Fruit fly (Drosophila melanogaster) whole organism, pupa: ENCODE results near the gene CG33985.

Experiments
- CG10348 ChIP-seq: fragments of 200-800 bp; sonication (Bioruptor generic); IDR thresholded peaks from 2 replicates; pipeline ENCODE4 v1.3.6; 2022; ENCODE audit warnings: missing biosample characterization, missing genetic modification characterization
- CG12605 ChIP-seq: fragments of 200-800 bp; sonication (Bioruptor generic); IDR thresholded peaks from 2 replicates; pipeline ENCODE4 v1.3.6; 2022; ENCODE audit warnings: missing biosample characterization, missing genetic modification characterization
- CG13204 ChIP-seq: fragments of 200-800 bp; sonication (Bioruptor generic); optimal IDR thresholded peaks from 2 replicates; lab custom pipeline; 2018; ENCODE audit warnings: missing biosample characterization, mild to moderate bottlenecking, missing genetic modification characterization, moderate library complexity
- CG14655 ChIP-seq: fragments of 200-800 bp; sonication (Bioruptor generic); optimal IDR thresholded peaks from 3 replicates; lab custom pipeline; 2017; ENCODE audit warnings: mild to moderate bottlenecking, missing biosample characterization, missing genetic modification reagents, missing genetic modification characterization
- CG15710 ChIP-seq: fragments of 200-800 bp; sonication (Bioruptor generic); optimal IDR thresholded peaks from 2 replicates; lab custom pipeline; 2018; ENCODE audit warnings: missing biosample characterization, mild to moderate bottlenecking, missing genetic modification characterization, moderate library complexity
- CG17806 ChIP-seq: fragments of 200-800 bp; sonication (Bioruptor generic); optimal IDR thresholded peaks from 2 replicates; lab custom pipeline; 2018; ENCODE audit warnings: missing biosample characterization, mild to moderate bottlenecking, missing genetic modification characterization, moderate library complexity
- CG32121 ChIP-seq: fragments of 200-800 bp; sonication (Bioruptor generic); IDR thresholded peaks from 2 replicates; pipeline ENCODE4 v1.3.6; 2022; ENCODE audit warnings: missing biosample characterization, missing genetic modification characterization
- CG34367 ChIP-seq: fragments of 200-800 bp; sonication (Bioruptor generic); optimal IDR thresholded peaks from 2 replicates; lab custom pipeline; 2018; ENCODE audit warnings: missing biosample characterization, mild to moderate bottlenecking, missing genetic modification characterization
- CG4496 ChIP-seq: fragments of 200-800 bp; sonication (Bioruptor generic); IDR thresholded peaks from 3 replicates; pipeline ENCODE4 v1.3.6; 2022; ENCODE audit warnings: missing biosample characterization, missing genetic modification characterization
- CG8159 ChIP-seq: fragments of 200-800 bp; sonication (Bioruptor generic); optimal IDR thresholded peaks from 3 replicates; lab custom pipeline; 2018; ENCODE audit warnings: missing biosample characterization, mild to moderate bottlenecking, missing genetic modification characterization, moderate library complexity
- CG8301 ChIP-seq: fragments of 200-800 bp; sonication (Bioruptor generic); optimal IDR thresholded peaks from 2 replicates; lab custom pipeline; 2018; ENCODE audit warnings: missing biosample characterization, mild to moderate bottlenecking, missing genetic modification characterization
- CG9948 ChIP-seq: fragments of 200-800 bp; sonication (Bioruptor generic); optimal IDR thresholded peaks from 2 replicates; lab custom pipeline; 2018; ENCODE audit warnings: missing biosample characterization, mild to moderate bottlenecking, missing genetic modification characterization, moderate library complexity
- D1 ChIP-seq: fragments of 200-800 bp; sonication (Bioruptor generic); optimal IDR thresholded peaks from 2 replicates; lab custom pipeline; 2018; ENCODE audit warnings: missing biosample characterization, mild to moderate bottlenecking, missing genetic modification characterization, moderate library complexity
- EcR ChIP-seq: fragments of 200-800 bp; sonication (Bioruptor generic); optimal IDR thresholded peaks from 3 replicates; lab custom pipeline; 2019; ENCODE audit warnings: missing biosample characterization, missing genetic modification characterization, mild to moderate bottlenecking, moderate library complexity, missing genetic modification reagents
- Ets98B ChIP-seq: fragments of 200-800 bp; sonication (Bioruptor generic); IDR thresholded peaks from 2 replicates; pipeline ENCODE4 v1.3.6; 2022; ENCODE audit warnings: missing biosample characterization, missing genetic modification characterization
- Pif1A ChIP-seq: fragments of 200-800 bp; sonication (Bioruptor generic); optimal IDR thresholded peaks from 3 replicates; lab custom pipeline; 2016; ENCODE audit warnings: missing biosample characterization, missing genetic modification characterization
- Pif1B ChIP-seq: fragments of 200-800 bp; sonication (Bioruptor generic); optimal IDR thresholded peaks from 3 replicates; lab custom pipeline; 2016; ENCODE audit warnings: missing biosample characterization, missing genetic modification characterization
- Snoo ChIP-seq: fragments of 200-800 bp; sonication (Bioruptor generic); optimal IDR thresholded peaks from 3 replicates; lab custom pipeline; 2017; ENCODE audit warnings: missing biosample characterization, mild to moderate bottlenecking, missing genetic modification characterization, inconsistent platforms
- fd96Ca ChIP-seq: fragments of 200-800 bp; sonication (Bioruptor generic); IDR thresholded peaks from 3 replicates; pipeline ENCODE4 v1.3.6; 2022; ENCODE audit warnings: missing biosample characterization, missing genetic modification characterization
- gl ChIP-seq: fragments of 200-800 bp; sonication (Bioruptor generic); optimal IDR thresholded peaks from 2 replicates; lab custom pipeline; 2018; ENCODE audit warnings: missing biosample characterization, mild to moderate bottlenecking, missing genetic modification characterization
- rn ChIP-seq: fragments of 200-800 bp; sonication (Bioruptor generic); IDR thresholded peaks from 2 replicates; pipeline ENCODE4 v1.3.6; 2022; ENCODE audit warnings: missing biosample characterization, missing genetic modification characterization

The CG33985 gene

dm6 chr3L:15518344-15518743, 8.3 kb downstream of the CG33985 start:
- TF ChIP-seq Pif1A (no peak), Snoo (tag; lab: Kevin White, UChicago) (no peak), EcR (GFP tag; lab: Kevin White, UChicago) (no peak), CG15710 (no peak)

DNA sequence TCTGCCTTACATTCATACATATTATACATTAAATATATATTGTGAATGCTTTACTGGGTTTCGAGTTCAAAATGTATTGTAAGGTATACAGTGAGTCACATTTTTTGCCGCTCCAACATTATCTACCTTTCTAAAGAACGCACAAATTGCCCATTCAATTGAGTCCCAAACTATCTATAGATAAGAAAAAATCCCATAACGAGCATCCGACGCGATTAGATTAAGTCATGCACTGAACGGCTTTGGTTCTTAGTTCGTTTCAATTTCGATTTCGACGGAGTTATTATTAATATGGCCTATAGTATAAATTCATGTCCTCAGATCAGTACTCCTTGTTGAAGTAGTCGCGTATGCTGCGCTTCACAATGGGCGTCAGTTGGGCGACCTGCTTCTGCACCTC, 9.1 kb downstream of the CG33985 start:
- TF ChIP-seq CG8301 (no peak), fd96Ca (GFP tag; lab: Robert Waterston, UW) (no peak), CG13204 (no peak), CG34367 (tag; lab: Kevin White, UChicago) (no peak), D1 (tag; lab: Kevin White, UChicago) (no peak), CG9948 (tag; lab: Kevin White, UChicago) (no peak), Ets98B (no peak), CG17806 (tag; lab: Kevin White, UChicago) (no peak), CG15710 (no peak)

DNA sequence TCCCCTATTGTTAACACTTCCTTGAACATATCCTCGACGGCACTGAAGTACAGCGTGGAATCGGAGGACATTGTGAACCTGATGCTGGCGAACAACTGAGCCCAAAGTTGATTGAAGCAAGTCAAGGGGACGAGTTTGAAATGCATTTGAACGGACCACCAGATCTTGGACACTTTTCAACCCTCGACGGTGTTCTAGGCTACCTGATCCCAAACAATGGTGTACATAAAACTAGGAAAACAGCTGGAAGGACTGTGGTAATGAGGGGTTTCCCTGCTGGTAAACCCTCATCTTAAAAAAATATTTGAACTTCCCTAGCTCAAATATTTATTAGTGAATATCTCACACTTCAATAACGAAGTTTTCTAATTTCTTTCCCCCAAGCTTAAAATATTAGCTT, 9.7 kb downstream of the CG33985 start, which contains the start of gene CG13454:
Gene CG13454 (minus strand): TSS at position 101 of the 400 bp plus-strand sequence.
- TF ChIP-seq CG13204 (no peak), Pif1A (no peak), CG8301 (no peak), CG34367 (tag; lab: Kevin White, UChicago) (no peak), CG12605 (GFP tag; lab: Robert Waterston, UW) (no peak), D1 (tag; lab: Kevin White, UChicago) (no peak), rn (GFP tag; lab: Robert Waterston, UW) (no peak), Ets98B (no peak)
- TF ChIP-seq, all 21 proteins: peak for 0

- no peak for TF ChIP-seq rn (GFP tag; lab: Robert Waterston, UW)
- TF ChIP-seq EcR (GFP tag; lab: Kevin White, UChicago): peak; percentile 53
Measured at dm6 chr3L:15516440-15516839, 10.2 kb downstream of the CG33985 start.

DNA sequence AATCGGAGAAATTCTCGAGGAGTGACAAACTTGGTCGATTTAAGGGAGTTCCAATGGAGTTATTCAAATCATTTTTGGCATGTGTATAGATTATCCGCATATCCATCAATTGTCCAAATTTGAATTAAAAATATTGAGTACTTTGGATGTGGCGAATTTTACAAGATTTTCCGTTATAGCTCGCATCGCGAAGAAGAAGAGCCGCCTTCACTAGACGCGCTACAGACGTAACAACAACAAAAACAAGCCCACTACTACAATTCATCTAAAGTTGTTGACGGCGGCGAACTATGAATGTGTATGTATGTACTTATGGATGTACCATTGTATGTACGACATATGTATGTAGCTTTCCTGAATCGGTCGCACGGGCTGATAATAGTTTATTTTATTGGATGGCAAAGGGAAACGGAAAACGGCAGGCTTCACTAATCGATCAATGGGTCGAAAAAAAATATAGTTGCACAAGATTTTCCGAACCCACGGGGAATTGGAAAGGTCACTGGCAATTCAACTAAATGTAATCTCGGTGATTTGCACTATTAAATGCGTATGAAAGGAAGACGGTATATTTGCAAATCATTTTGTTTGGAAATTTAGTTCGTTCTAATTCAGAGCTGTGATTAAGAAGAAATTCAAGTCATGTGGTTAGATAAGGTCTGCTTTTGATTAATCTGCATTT, 11.7 kb downstream of the CG33985 start:
- 0 out of 2 replicates have a peak, but pooled peaks have one; percentile 8 for TF ChIP-seq CG32121 (GFP tag; lab: Robert Waterston, UW)
- TF ChIP-seq Pif1B: no peak
- TF ChIP-seq, all 21 proteins: peak for 1

dm6 chr3L:15514405-15514804, 12.2 kb downstream of the CG33985 start:
- peak; percentile 83 for TF ChIP-seq EcR (GFP tag; lab: Kevin White, UChicago)
- no peak for TF ChIP-seq gl (tag; lab: Kevin White, UChicago)
- TF ChIP-seq CG10348 (GFP tag; lab: Robert Waterston, UW): no peak
- TF ChIP-seq CG12605 (GFP tag; lab: Robert Waterston, UW): peak; percentile 60
- no peak for TF ChIP-seq CG9948 (tag; lab: Kevin White, UChicago)
- TF ChIP-seq CG32121 (GFP tag; lab: Robert Waterston, UW): peak; percentile 43; the same call in 1 of the 2 replicates
- TF ChIP-seq CG4496: no peak

dm6 chr3L:15513726-15514125, 12.9 kb downstream of the CG33985 start:
- TF ChIP-seq CG12605 (GFP tag; lab: Robert Waterston, UW) (no peak), EcR (GFP tag; lab: Kevin White, UChicago) (no peak), CG8159 (tag; lab: Kevin White, UChicago) (no peak), CG34367 (tag; lab: Kevin White, UChicago) (no peak), fd96Ca (GFP tag; lab: Robert Waterston, UW) (no peak), CG8301 (no peak), gl (tag; lab: Kevin White, UChicago) (no peak), CG17806 (tag; lab: Kevin White, UChicago) (no peak), CG32121 (GFP tag; lab: Robert Waterston, UW) (no peak), CG14655 (no peak), CG9948 (tag; lab: Kevin White, UChicago) (no peak), CG4496 (no peak), D1 (tag; lab: Kevin White, UChicago) (no peak)

DNA sequence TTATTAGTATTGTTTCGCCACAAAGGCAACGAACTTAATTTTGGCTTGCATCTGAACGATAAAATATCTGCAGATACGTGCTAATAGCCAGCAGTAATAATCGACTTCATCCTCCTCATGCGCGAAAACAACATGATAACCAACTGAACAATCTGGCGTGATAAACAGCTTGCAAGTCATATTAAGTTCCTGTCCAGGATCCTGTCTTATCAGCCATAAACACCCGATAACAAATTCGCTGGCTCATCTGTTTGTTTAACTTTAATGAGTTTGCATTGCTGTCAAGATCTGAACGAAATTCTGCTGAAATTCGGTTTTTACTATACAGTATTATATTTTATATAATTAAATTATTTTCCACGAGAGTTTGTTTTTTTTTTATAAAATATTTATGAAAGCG, 13.3 kb downstream of the CG33985 start:
- TF ChIP-seq Snoo (tag; lab: Kevin White, UChicago) (no peak), CG17806 (tag; lab: Kevin White, UChicago) (no peak), Ets98B (no peak), CG34367 (tag; lab: Kevin White, UChicago) (no peak), EcR (GFP tag; lab: Kevin White, UChicago) (no peak), D1 (tag; lab: Kevin White, UChicago) (no peak), CG12605 (GFP tag; lab: Robert Waterston, UW) (no peak), CG8159 (tag; lab: Kevin White, UChicago) (no peak), rn (GFP tag; lab: Robert Waterston, UW) (no peak), Pif1A (no peak), fd96Ca (GFP tag; lab: Robert Waterston, UW) (no peak), gl (tag; lab: Kevin White, UChicago) (no peak)
